Worm (Caenorhabditis elegans) whole organism, early embryonic: Measurements from ENCODE around the gene cutl-27.

ENCODE experiments used
- B0310.2 ChIP-seq: sonication (generic microtip); optimal IDR thresholded peaks from 2 replicates; lab custom pipeline; 2016; ENCODE audit warnings: mild to moderate bottlenecking, missing genetic modification characterization, missing compliant biosample characterization
- F13C5.2 ChIP-seq: sonication (generic microtip); optimal IDR thresholded peaks from 2 replicates; lab custom pipeline; 2017; ENCODE audit warnings: mild to moderate bottlenecking, missing genetic modification characterization, inconsistent platforms, missing compliant biosample characterization
- aly-1 ChIP-seq: sonication (generic microtip); optimal IDR thresholded peaks from 2 replicates; lab custom pipeline; 2016; ENCODE audit warnings: missing genetic modification characterization, missing compliant biosample characterization
- ama-1 ChIP-seq: fragments of 150-350 bp; optimal IDR thresholded peaks from 2 replicates; lab custom pipeline; 2014
- ceh-13 ChIP-seq: fragments of 200-800 bp; sonication (Bioruptor generic); optimal IDR thresholded peaks from 2 replicates; lab custom pipeline; 2018; ENCODE audit warnings: mild to moderate bottlenecking, missing genetic modification characterization, missing compliant biosample characterization
- ceh-36 ChIP-seq: sonication (generic microtip); optimal IDR thresholded peaks from 2 replicates; lab custom pipeline; 2016; ENCODE audit warnings: missing genetic modification characterization, inconsistent platforms, missing compliant biosample characterization
- ets-7 ChIP-seq: sonication (generic microtip); optimal IDR thresholded peaks from 2 replicates; lab custom pipeline; 2016; ENCODE audit warnings: missing genotype, missing genetic modification characterization, missing compliant biosample characterization
- flt-1 ChIP-seq: fragments of 200-800 bp; sonication (Bioruptor generic); IDR thresholded peaks from 2 replicates; pipeline ENCODE4 v1.3.6; 2022; ENCODE audit warnings: missing genetic modification characterization, missing compliant biosample characterization
- hmbx-1 ChIP-seq: sonication (generic microtip); optimal IDR thresholded peaks from 2 replicates; lab custom pipeline; 2016; ENCODE audit warnings: mild to moderate bottlenecking, missing genetic modification characterization, missing compliant biosample characterization
- hmg-4 ChIP-seq: fragments of 200-800 bp; sonication (Bioruptor generic); optimal IDR thresholded peaks from 2 replicates; lab custom pipeline; 2018; ENCODE audit warnings: mild to moderate bottlenecking, missing genetic modification characterization, missing compliant biosample characterization
- hnd-1 ChIP-seq: sonication (generic microtip); optimal IDR thresholded peaks from 2 replicates; lab custom pipeline; 2016; ENCODE audit warnings: missing genetic modification characterization, missing compliant biosample characterization
- pes-1 ChIP-seq: fragments of 200-800 bp; sonication (Bioruptor generic); IDR thresholded peaks from 2 replicates; pipeline ENCODE4 v1.3.6; 2022; ENCODE audit warnings: missing genetic modification reagents, missing genetic modification characterization, missing compliant biosample characterization
- scrt-1 ChIP-seq: fragments of 200-800 bp; sonication (Bioruptor generic); IDR thresholded peaks from 2 replicates; pipeline ENCODE4 v1.3.6; 2022; ENCODE audit warnings: missing genetic modification characterization, missing compliant biosample characterization
- sea-1 ChIP-seq: fragments of 200-800 bp; sonication (Bioruptor generic); conservative IDR thresholded peaks from 2 replicates; pipeline ENCODE4 v1.3.6; 2022; ENCODE audit warnings: missing genetic modification characterization, missing compliant biosample characterization
- tbx-11 ChIP-seq: fragments of 200-800 bp; sonication (Bioruptor generic); IDR thresholded peaks from 2 replicates; pipeline ENCODE4 v1.3.6; 2022; ENCODE audit warnings: missing genetic modification characterization, missing compliant biosample characterization
- tbx-37 ChIP-seq: fragments of 200-800 bp; sonication (Bioruptor generic); conservative IDR thresholded peaks from 2 replicates; pipeline ENCODE4 v1.3.6; 2022; ENCODE audit warnings: missing genetic modification reagents, missing genetic modification characterization, missing compliant biosample characterization
- tra-4 ChIP-seq: sonication (generic microtip); optimal IDR thresholded peaks from 2 replicates; lab custom pipeline; 2017; ENCODE audit warnings: missing genetic modification characterization, missing compliant biosample characterization

The cutl-27 gene

DNA sequence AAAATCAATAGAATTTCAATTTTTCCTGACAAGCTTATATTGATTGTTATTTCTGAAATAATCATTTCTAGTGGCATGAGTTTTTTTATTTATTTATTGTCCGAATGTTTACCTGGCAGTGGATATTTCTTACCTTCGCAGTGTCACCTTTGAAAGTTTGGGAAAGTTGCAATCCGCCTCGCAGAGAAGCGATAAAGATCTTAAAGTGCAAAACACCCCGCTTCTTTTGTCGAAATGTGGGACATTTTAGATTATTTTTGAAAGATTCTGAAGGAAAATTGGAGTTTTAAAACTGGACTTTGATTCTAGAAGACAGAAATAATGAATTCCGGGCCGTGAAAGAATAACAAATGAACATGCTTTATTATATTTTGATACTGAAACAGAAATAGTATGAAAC lies 30.4 kb downstream of the cutl-27 start:
- TF ChIP-seq pes-1 (GFP tag; lab: Robert Waterston, UW) (no peak), hmg-4 (GFP tag; lab: Kevin White, UChicago) (no peak), sea-1 (GFP tag; lab: Robert Waterston, UW) (no peak), hmbx-1 (no peak), tbx-37 (GFP tag; lab: Robert Waterston, UW) (no peak), F13C5.2 (tag; lab: Kevin White, UChicago) (no peak), B0310.2 (tag; lab: Kevin White, UChicago) (no peak), ceh-36 (tag; lab: Kevin White, UChicago) (no peak), aly-1 (no peak), tbx-11 (no peak), flt-1 (GFP tag; lab: Robert Waterston, UW) (no peak), ceh-13 (no peak), ets-7 (tag; lab: Kevin White, UChicago) (no peak), hnd-1 (no peak), tra-4 (tag; lab: Kevin White, UChicago) (no peak), ama-1 (lab: Kevin White, UChicago) (no peak)

DNA sequence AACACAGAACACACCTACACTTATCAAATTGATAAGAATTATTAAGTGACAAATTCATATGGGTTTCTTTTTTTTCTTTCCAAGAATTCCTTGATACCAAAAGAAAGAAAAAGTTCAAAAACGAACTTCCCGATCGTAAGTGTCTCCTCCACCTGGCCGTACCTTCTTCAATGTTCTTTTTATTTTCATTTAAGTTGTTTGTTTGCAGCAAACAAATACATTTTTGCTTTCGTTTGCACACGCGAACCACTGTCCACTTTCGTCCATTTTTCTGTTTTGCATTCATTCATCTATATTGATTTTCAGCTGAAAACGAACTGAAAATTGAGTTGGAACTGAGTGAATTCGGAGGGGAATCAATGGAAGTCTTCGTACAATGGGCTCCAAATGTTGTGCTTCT lies 33.4 kb downstream of the cutl-27 start, which contains the start of gene VZK822L.2:
Gene VZK822L.2 (plus strand): TSS at position 301 of the 400 bp plus-strand sequence.
- TF ChIP-seq hnd-1 (no peak), tbx-37 (GFP tag; lab: Robert Waterston, UW) (no peak), ama-1 (lab: Kevin White, UChicago) (no peak), sea-1 (GFP tag; lab: Robert Waterston, UW) (no peak), hmbx-1 (no peak), tra-4 (tag; lab: Kevin White, UChicago) (no peak), scrt-1 (no peak), tbx-11 (no peak), B0310.2 (tag; lab: Kevin White, UChicago) (no peak), hmg-4 (GFP tag; lab: Kevin White, UChicago) (no peak), aly-1 (no peak), ceh-36 (tag; lab: Kevin White, UChicago) (no peak), flt-1 (GFP tag; lab: Robert Waterston, UW) (no peak), pes-1 (GFP tag; lab: Robert Waterston, UW) (no peak), F13C5.2 (tag; lab: Kevin White, UChicago) (no peak), ceh-13 (no peak), ets-7 (tag; lab: Kevin White, UChicago) (no peak)

DNA sequence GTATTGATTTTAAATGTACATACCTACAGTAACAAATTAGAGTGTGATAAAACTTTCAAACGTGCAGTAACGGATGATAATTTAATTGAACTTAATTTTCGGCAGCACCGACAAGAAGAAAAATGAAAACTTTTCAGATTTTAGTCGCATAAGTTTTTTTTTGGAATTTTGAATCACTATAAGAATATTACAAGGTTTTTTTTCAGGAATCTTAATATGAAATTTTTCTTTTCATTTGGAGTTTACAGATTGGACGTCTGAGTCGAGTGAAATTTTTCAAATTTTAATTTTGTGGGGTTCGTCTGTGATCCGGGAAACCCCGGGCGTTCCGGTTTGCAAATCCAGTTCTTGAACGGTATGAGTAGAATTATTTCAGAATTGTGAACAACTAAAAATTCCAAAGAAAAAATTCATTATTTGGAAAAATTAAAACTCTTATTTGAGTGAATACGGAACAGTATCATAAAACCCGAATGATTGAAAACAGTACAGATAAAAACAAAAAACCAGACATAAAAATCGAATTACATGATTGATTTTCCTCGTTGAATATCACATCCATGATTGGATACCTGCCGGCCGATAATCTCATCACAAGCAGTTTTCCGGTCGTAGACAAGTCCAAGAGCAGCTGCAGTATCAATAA lies 35.1 kb downstream of the cutl-27 start:
- no peak for TF ChIP-seq tra-4 (tag; lab: Kevin White, UChicago)
- no peak for TF ChIP-seq aly-1
- TF ChIP-seq ama-1 (lab: Kevin White, UChicago), result no peak
- TF ChIP-seq ets-7 (tag; lab: Kevin White, UChicago), result no peak
- TF ChIP-seq tbx-11, result no peak
- no peak for TF ChIP-seq pes-1 (GFP tag; lab: Robert Waterston, UW)
- TF ChIP-seq hmbx-1, result no peak
- no peak for TF ChIP-seq hnd-1
- no peak for TF ChIP-seq B0310.2 (tag; lab: Kevin White, UChicago)
- no peak for TF ChIP-seq scrt-1
- no peak for TF ChIP-seq flt-1 (GFP tag; lab: Robert Waterston, UW)
- no peak for TF ChIP-seq ceh-36 (tag; lab: Kevin White, UChicago)
- no peak for TF ChIP-seq F13C5.2 (tag; lab: Kevin White, UChicago)

DNA sequence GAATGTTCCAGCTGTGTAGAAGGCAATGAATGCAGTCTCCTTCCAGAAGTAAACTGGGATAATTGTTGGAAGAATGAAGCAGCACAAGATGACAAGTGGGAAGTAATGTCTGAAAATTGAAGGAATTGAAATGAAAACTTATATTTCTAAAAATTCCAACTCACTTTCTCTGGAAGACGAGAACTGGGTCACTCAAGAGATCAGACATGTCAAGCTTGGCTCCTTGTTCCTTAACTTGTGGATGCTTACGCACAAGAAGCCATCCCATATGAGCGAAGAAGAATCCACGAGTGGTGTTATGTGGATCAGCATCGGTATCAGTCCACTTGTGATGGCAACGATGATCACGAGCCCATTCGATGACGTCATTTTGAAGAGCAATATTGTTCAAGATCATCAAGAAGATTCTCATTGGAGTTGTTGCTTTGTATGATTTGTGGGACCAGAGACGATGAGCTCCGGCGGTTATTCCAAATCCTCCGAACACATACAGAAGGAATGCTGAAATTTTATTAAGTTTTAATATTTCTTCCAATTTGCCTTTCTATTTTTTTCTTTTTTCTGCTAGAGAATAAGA lies 36.0 kb downstream of the cutl-27 start:
- no peak for TF ChIP-seq aly-1

DNA sequence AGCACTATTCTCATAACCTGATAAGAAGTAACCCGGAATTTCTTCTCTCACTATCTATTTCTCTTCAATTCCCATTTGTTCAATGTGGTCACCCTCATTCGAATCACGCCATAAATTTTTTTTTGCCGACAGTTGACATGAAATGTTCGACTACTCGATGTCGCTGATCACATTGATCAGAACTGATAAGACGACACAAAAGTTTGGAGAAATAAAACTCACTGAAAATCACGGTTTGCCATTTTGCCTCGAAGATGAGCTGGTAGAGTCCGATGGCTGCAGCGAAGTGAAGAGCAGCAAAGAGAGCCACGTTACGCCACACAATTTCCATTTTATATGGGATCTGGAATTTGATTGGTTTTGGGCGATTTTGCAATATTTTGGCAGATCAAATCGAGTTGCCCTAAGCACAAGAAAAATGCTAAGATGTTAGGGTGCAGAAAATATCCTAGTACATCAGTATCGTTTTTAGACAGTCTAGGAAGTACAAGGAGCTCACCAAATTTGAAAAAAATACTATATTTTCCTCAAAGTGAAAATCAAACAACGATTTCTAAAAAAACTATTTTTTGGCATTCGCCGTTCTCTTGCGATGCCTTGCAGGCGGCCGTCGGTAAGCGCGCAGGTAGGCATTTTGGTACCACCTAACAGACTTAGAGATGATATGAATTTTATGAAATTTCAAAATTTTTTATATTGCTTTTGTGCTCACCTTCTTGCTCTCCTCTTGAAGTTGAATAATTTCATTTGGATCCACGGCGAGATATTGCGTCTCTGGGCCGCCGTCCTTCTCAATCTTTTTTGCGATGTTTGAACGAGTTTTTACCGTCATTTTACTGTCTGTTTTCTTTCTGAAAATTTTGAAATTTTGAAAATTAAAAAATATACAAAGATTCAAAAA lies 36.7 kb downstream of the cutl-27 start, which contains the start of gene fat-6:
Gene fat-6 (minus strand): TSS at position 851 of the 901 bp plus-strand sequence.
- TF ChIP-seq hmg-4 (GFP tag; lab: Kevin White, UChicago), result no peak
- TF ChIP-seq ama-1 (lab: Kevin White, UChicago), result no peak

DNA sequence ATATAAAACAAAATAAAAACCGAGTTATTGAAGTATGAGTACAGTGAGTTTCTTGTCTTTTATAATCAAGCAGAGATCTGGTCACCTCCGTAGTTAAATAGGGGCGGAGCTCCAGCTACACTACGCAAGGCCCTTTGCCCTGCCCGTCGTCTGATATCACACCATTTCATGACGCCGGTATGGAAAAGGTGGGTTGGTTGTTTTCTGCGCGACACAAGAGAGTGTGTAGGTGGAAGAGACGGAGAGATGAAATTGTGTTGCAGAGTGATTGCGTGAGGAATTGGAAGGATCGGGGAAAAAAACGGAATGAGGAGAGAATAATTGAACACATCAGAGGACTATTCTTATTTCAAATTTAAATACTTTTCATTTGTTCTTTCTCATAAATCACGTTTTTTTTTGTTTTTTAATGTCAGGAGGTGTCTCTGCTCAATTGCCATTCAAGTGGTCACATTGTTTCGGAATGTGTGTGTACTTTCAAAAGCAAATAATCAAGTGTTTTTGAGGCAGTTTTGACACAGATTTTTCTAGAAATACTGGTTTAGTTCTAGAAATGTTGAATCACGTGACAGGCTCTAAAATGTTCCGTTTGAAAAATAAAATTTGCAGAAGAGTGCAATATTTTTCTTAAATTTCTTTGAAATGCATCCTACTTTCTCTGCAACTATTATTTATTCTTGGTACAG lies 37.6 kb downstream of the cutl-27 start, which contains the start of gene ZK822.9:
Gene ZK822.9 (plus strand): TSS at position 180 of the 686 bp plus-strand sequence.
- TF ChIP-seq flt-1 (GFP tag; lab: Robert Waterston, UW), result no peak
- no peak for TF ChIP-seq ceh-36 (tag; lab: Kevin White, UChicago)
- TF ChIP-seq hmbx-1, result no peak
- no peak for TF ChIP-seq pes-1 (GFP tag; lab: Robert Waterston, UW)
- TF ChIP-seq F13C5.2 (tag; lab: Kevin White, UChicago), result no peak
- TF ChIP-seq tra-4 (tag; lab: Kevin White, UChicago), result no peak

DNA sequence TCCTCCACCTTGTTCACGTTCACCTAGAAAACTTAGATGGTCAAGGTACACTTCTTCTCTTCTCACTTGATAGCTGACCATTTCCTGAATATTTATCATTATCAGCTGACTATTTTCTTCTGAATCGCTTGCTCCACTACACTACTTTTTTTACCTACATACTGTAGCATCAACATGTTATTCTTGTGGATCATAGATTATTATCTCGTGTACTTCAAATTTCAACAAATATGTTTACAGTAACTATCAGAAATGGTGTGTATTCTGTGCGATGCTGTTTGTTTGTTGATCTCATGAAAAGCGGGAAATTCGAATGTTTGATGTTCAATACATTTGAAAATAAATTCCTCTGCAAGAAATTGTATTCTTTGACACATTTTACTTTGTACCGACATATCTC lies 38.6 kb downstream of the cutl-27 start, which contains the start of gene ZK822.10:
Gene ZK822.10 (plus strand): TSS at position 231 of the 400 bp plus-strand sequence.
- TF ChIP-seq scrt-1, result no peak
- TF ChIP-seq tbx-11, result no peak
- no peak for TF ChIP-seq aly-1
- TF ChIP-seq ets-7 (tag; lab: Kevin White, UChicago), result no peak
- no peak for TF ChIP-seq hmg-4 (GFP tag; lab: Kevin White, UChicago)
- no peak for TF ChIP-seq hnd-1
- TF ChIP-seq ceh-36 (tag; lab: Kevin White, UChicago), result no peak
- no peak for TF ChIP-seq hmbx-1
- TF ChIP-seq B0310.2 (tag; lab: Kevin White, UChicago), result no peak
- no peak for TF ChIP-seq flt-1 (GFP tag; lab: Robert Waterston, UW)
- TF ChIP-seq F13C5.2 (tag; lab: Kevin White, UChicago), result no peak
- TF ChIP-seq pes-1 (GFP tag; lab: Robert Waterston, UW), result no peak
- TF ChIP-seq tra-4 (tag; lab: Kevin White, UChicago), result no peak
